Worm (Caenorhabditis elegans) whole organism, young adult: ENCODE results near the gene clec-29.

Experiments used
- B0336.3 ChIP-seq: fragments of 200-800 bp; sonication (Bioruptor generic); IDR thresholded peaks from 2 replicates; pipeline ENCODE4 v1.3.6; 2022; ENCODE audit warnings: missing genetic modification characterization, missing compliant biosample characterization
- F22D6.2 ChIP-seq: sonication (generic microtip); optimal IDR thresholded peaks from 2 replicates; lab custom pipeline; 2016; ENCODE audit warnings: mild to moderate bottlenecking, missing genetic modification characterization, missing compliant biosample characterization
- F23B12.7 ChIP-seq: sonication (generic microtip); optimal IDR thresholded peaks from 2 replicates; lab custom pipeline; 2017; ENCODE audit warnings: missing genetic modification characterization, mild to moderate bottlenecking, missing compliant biosample characterization, antibody characterized with exemption, moderate library complexity; ENCODE audit not compliant: insufficient read depth
- F55B11.4 ChIP-seq: sonication (generic microtip); optimal IDR thresholded peaks from 2 replicates; lab custom pipeline; 2016; ENCODE audit warnings: missing compliant biosample characterization, missing genetic modification characterization, borderline replicate concordance; ENCODE audit not compliant: insufficient read depth
- F57C9.4 ChIP-seq: sonication (generic microtip); optimal IDR thresholded peaks from 2 replicates; lab custom pipeline; 2017; ENCODE audit warnings: mild to moderate bottlenecking, missing genetic modification characterization, missing compliant biosample characterization
- T07F8.4 ChIP-seq: sonication (generic microtip); optimal IDR thresholded peaks from 2 replicates; lab custom pipeline; 2016; ENCODE audit warnings: mild to moderate bottlenecking, missing genetic modification characterization, moderate library complexity, missing compliant biosample characterization
- Y53G8AR.9 ChIP-seq: fragments of 200-800 bp; sonication (Bioruptor generic); conservative IDR thresholded peaks from 2 replicates; pipeline ENCODE4 v1.3.6; 2022; ENCODE audit warnings: missing genetic modification reagents, missing genetic modification characterization, missing compliant biosample characterization
- Y56A3A.18 ChIP-seq: fragments of 200-800 bp; sonication (Bioruptor generic); IDR thresholded peaks from 2 replicates; pipeline ENCODE4 v1.3.6; 2022; ENCODE audit warnings: missing genetic modification reagents, missing genetic modification characterization, missing compliant biosample characterization
- aptf-3 ChIP-seq: fragments of 200-800 bp; sonication (Bioruptor generic); IDR thresholded peaks from 2 replicates; pipeline ENCODE4 v1.3.6; 2022; ENCODE audit warnings: missing genetic modification characterization, missing compliant biosample characterization
- atf-7 ChIP-seq: sonication (generic microtip); optimal IDR thresholded peaks from 2 replicates; lab custom pipeline; 2017; ENCODE audit warnings: mild to moderate bottlenecking, missing genetic modification characterization, missing compliant biosample characterization
- attf-6 ChIP-seq: fragments of 200-800 bp; sonication (Bioruptor generic); IDR thresholded peaks from 2 replicates; pipeline ENCODE4 v1.3.6; 2022; ENCODE audit warnings: missing genetic modification reagents, missing genetic modification characterization, missing compliant biosample characterization
- bed-2 ChIP-seq: fragments of 200-800 bp; sonication (Bioruptor generic); IDR thresholded peaks from 2 replicates; pipeline ENCODE4 v1.3.6; 2022; ENCODE audit warnings: missing genetic modification reagents, missing genetic modification characterization, missing compliant biosample characterization
- ceh-58 ChIP-seq: fragments of 200-800 bp; sonication (Bioruptor generic); IDR thresholded peaks from 2 replicates; pipeline ENCODE4 v1.3.6; 2022; ENCODE audit warnings: missing genetic modification characterization, missing compliant biosample characterization
- dox-1 ChIP-seq: fragments of 200-800 bp; sonication (Bioruptor generic); IDR thresholded peaks from 2 replicates; pipeline ENCODE4 v1.3.6; 2022; ENCODE audit warnings: missing genetic modification reagents, missing genetic modification characterization, missing compliant biosample characterization
- dpff-1 ChIP-seq: sonication (generic microtip); optimal IDR thresholded peaks from 2 replicates; lab custom pipeline; 2017; ENCODE audit warnings: mild to moderate bottlenecking, missing genetic modification characterization, missing compliant biosample characterization
- egl-18 ChIP-seq: fragments of 200-800 bp; sonication (Bioruptor generic); IDR thresholded peaks from 2 replicates; pipeline ENCODE4 v1.3.6; 2022; ENCODE audit warnings: missing genetic modification reagents, missing genetic modification characterization, missing compliant biosample characterization
- egl-44 ChIP-seq: fragments of 200-800 bp; sonication (Bioruptor generic); IDR thresholded peaks from 2 replicates; pipeline ENCODE4 v1.3.6; 2022; ENCODE audit warnings: missing genetic modification reagents, missing genetic modification characterization, missing compliant biosample characterization
- hlh-12 ChIP-seq: sonication (generic microtip); optimal IDR thresholded peaks from 2 replicates; lab custom pipeline; 2016; ENCODE audit warnings: missing genetic modification characterization, missing compliant biosample characterization
- hlh-26 ChIP-seq: fragments of 200-800 bp; sonication (Bioruptor generic); conservative IDR thresholded peaks from 2 replicates; pipeline ENCODE4 v1.3.6; 2022; ENCODE audit warnings: missing genetic modification reagents, missing genetic modification characterization, missing compliant biosample characterization
- let-526 ChIP-seq: fragments of 200-800 bp; sonication (Bioruptor generic); IDR thresholded peaks from 2 replicates; pipeline ENCODE4 v1.3.6; 2022; ENCODE audit warnings: missing genetic modification reagents, missing genetic modification characterization, missing compliant biosample characterization
- lin-35 ChIP-seq, 3 experiments: fragments of 150-350 bp in 2 of 3; sonication (generic microtip) in 1 of 3; optimal IDR thresholded peaks; 2 replicates each; lab custom pipeline; 2014 to 2018; ENCODE audit warnings: missing biosample characterization in 3 of 3, missing genetic modification characterization in 3 of 3, missing genetic modification reagents in 3 of 3
- lin-40 ChIP-seq: sonication (generic microtip); optimal IDR thresholded peaks from 2 replicates; lab custom pipeline; 2016; ENCODE audit warnings: missing genetic modification characterization, mild to moderate bottlenecking, missing compliant biosample characterization, missing genotype, missing genetic modification reagents
- madf-10 ChIP-seq: sonication (generic microtip); optimal IDR thresholded peaks from 2 replicates; lab custom pipeline; 2016; ENCODE audit warnings: mild to moderate bottlenecking, missing genetic modification characterization, missing compliant biosample characterization
- mel-28 ChIP-seq: sonication (generic microtip); optimal IDR thresholded peaks from 2 replicates; lab custom pipeline; 2016; ENCODE audit warnings: borderline replicate concordance, mild to moderate bottlenecking, missing genetic modification characterization, missing compliant biosample characterization
- mes-4 ChIP-seq: sonication (generic microtip); optimal IDR thresholded peaks from 2 replicates; lab custom pipeline; 2016; ENCODE audit warnings: missing genotype, missing genetic modification characterization, missing compliant biosample characterization
- nfya-2 ChIP-seq: fragments of 200-800 bp; sonication (Bioruptor generic); IDR thresholded peaks from 2 replicates; pipeline ENCODE4 v1.3.6; 2022; ENCODE audit warnings: missing genetic modification reagents, missing genetic modification characterization, missing compliant biosample characterization
- nhr-27 ChIP-seq: fragments of 200-800 bp; sonication (Bioruptor generic); optimal IDR thresholded peaks from 2 replicates; lab custom pipeline; 2018; ENCODE audit warnings: mild to moderate bottlenecking, missing genetic modification characterization, moderate library complexity, missing compliant biosample characterization
- nhr-90 ChIP-seq: sonication (generic microtip); optimal IDR thresholded peaks from 2 replicates; lab custom pipeline; 2016; ENCODE audit warnings: missing genotype, mild to moderate bottlenecking, missing genetic modification characterization, missing compliant biosample characterization
- sdz-38 ChIP-seq: sonication (generic microtip); optimal IDR thresholded peaks from 2 replicates; lab custom pipeline; 2016; ENCODE audit warnings: missing genotype, missing genetic modification characterization, missing compliant biosample characterization
- snpc-1.1 ChIP-seq: sonication (generic microtip); optimal IDR thresholded peaks from 2 replicates; lab custom pipeline; 2017; ENCODE audit warnings: missing genetic modification characterization, mild to moderate bottlenecking, missing compliant biosample characterization, antibody characterized with exemption, moderate library complexity, missing genotype, missing genetic modification reagents; ENCODE audit not compliant: insufficient read depth
- snpc-1.3 ChIP-seq: sonication (generic microtip); optimal IDR thresholded peaks from 2 replicates; lab custom pipeline; 2017; ENCODE audit warnings: missing genetic modification characterization, mild to moderate bottlenecking, missing compliant biosample characterization, antibody characterized with exemption, moderate library complexity, missing genotype, missing genetic modification reagents; ENCODE audit not compliant: insufficient read depth
- snpc-4 ChIP-seq, 5 experiments: fragments of 150-350 bp in 1 of 5; sonication (generic microtip) in 4 of 5; optimal IDR thresholded peaks; 2 replicates each; lab custom pipeline; 2014 to 2018; ENCODE audit warnings: missing genetic modification characterization in 5 of 5, missing biosample characterization in 3 of 5, antibody characterized with exemption in 2 of 5, mild to moderate bottlenecking in 2 of 5, missing compliant biosample characterization in 2 of 5, missing genotype in 2 of 5, moderate library complexity in 2 of 5, missing genetic modification reagents in 1 of 5
- unc-130 ChIP-seq: sonication (generic microtip); optimal IDR thresholded peaks from 2 replicates; lab custom pipeline; 2016; ENCODE audit warnings: missing genetic modification reagents, missing genetic modification characterization, missing compliant biosample characterization
- xnd-1 ChIP-seq: sonication (generic microtip); optimal IDR thresholded peaks from 2 replicates; lab custom pipeline; 2016; ENCODE audit warnings: missing genotype, missing genetic modification reagents, missing genetic modification characterization, missing compliant biosample characterization
- zfh-2 ChIP-seq: fragments of 200-800 bp; sonication (Bioruptor generic); conservative IDR thresholded peaks from 2 replicates; pipeline ENCODE4 v1.3.6; 2022; ENCODE audit warnings: missing genetic modification reagents, missing genetic modification characterization, missing compliant biosample characterization
- zim-3 ChIP-seq: sonication (generic microtip); optimal IDR thresholded peaks from 2 replicates; lab custom pipeline; 2017; ENCODE audit warnings: mild to moderate bottlenecking, missing genetic modification characterization, moderate library complexity, missing compliant biosample characterization
- ztf-18 ChIP-seq: sonication (generic microtip); optimal IDR thresholded peaks from 2 replicates; lab custom pipeline; 2016; ENCODE audit warnings: missing genotype, mild to moderate bottlenecking, missing genetic modification characterization, missing compliant biosample characterization
- ztf-25 ChIP-seq: fragments of 200-800 bp; sonication (Bioruptor generic); IDR thresholded peaks from 2 replicates; pipeline ENCODE4 v1.3.6; 2022; ENCODE audit warnings: missing genetic modification reagents, missing genetic modification characterization, missing compliant biosample characterization
- ztf-6 ChIP-seq: fragments of 200-800 bp; sonication (Bioruptor generic); IDR thresholded peaks from 2 replicates; pipeline ENCODE4 v1.3.6; 2022; ENCODE audit warnings: missing genetic modification reagents, missing genetic modification characterization, missing compliant biosample characterization

clec-29 gene

ce11 chrV:16759937-16760336 lies 20.9 kb upstream of the clec-29 start:
- TF ChIP-seq zfh-2, result peak; percentile 67; the same call in 1 of the 2 replicates
- no peak for TF ChIP-seq egl-44
- TF ChIP-seq, all 124 proteins: peak for 1

- TF ChIP-seq lin-35 (GFP tag; optimal IDR thresholded peaks at IDR 0.05; lab: Kevin White, UChicago) (no peak), unc-130 (GFP tag; lab: Kevin White, UChicago) (no peak), ztf-18 (tag; lab: Kevin White, UChicago) (no peak), T07F8.4 (tag; lab: Kevin White, UChicago) (no peak), lin-40 (tag; lab: Kevin White, UChicago) (no peak), zfh-2 (no peak)
Observed at ce11 chrV:16756166-16756565, 17.2 kb upstream of the clec-29 start.

- 0 out of 2 replicates have a peak, but pooled peaks have one; percentile 14 for TF ChIP-seq zfh-2
- TF ChIP-seq ztf-25 (GFP tag; lab: Robert Waterston, UW), result no peak
Observed at ce11 chrV:16752089-16753030, 13.4 kb upstream of the clec-29 start.

ce11 chrV:16749473-16749872 lies 10.5 kb upstream of the clec-29 start:
- TF ChIP-seq B0336.3 (GFP tag; lab: Robert Waterston, UW), result no peak
- no peak for TF ChIP-seq F57C9.4 (tag; lab: Kevin White, UChicago)
- TF ChIP-seq bed-2 (GFP tag; lab: Robert Waterston, UW), result no peak
- no peak for TF ChIP-seq ztf-6 (GFP tag; lab: Robert Waterston, UW)
- no peak for TF ChIP-seq egl-18
- TF ChIP-seq Y56A3A.18 (GFP tag; lab: Robert Waterston, UW), result no peak
- no peak for TF ChIP-seq dpff-1 (tag; lab: Kevin White, UChicago)
- TF ChIP-seq hlh-12 (tag; lab: Kevin White, UChicago), result no peak
- TF ChIP-seq attf-6, result no peak
- no peak for TF ChIP-seq let-526 (GFP tag; lab: Robert Waterston, UW)
- TF ChIP-seq atf-7, result no peak
- no peak for TF ChIP-seq snpc-4 (GFP tag; optimal IDR thresholded peaks at IDR 0.05; lab: Kevin White, UChicago)
- no peak for TF ChIP-seq snpc-4 (tag; optimal IDR thresholded peaks at IDR 0.05; lab: Kevin White, UChicago)
- no peak for TF ChIP-seq madf-10
- TF ChIP-seq Y53G8AR.9 (GFP tag; lab: Robert Waterston, UW), result no peak
- no peak for TF ChIP-seq F23B12.7 (tag; lab: Kevin White, UChicago)
- TF ChIP-seq snpc-1.1, result no peak
- TF ChIP-seq F55B11.4 (tag; lab: Kevin White, UChicago), result no peak
- TF ChIP-seq sdz-38 (tag; lab: Kevin White, UChicago), result no peak
- no peak for TF ChIP-seq F22D6.2 (tag; lab: Kevin White, UChicago)
- no peak for TF ChIP-seq lin-35 (GFP tag; optimal IDR thresholded peaks at IDR 0.05; lab: Kevin White, UChicago)

ce11 chrV:16747031-16747672 lies 8.2 kb upstream of the clec-29 start, which contains the start of gene dkf-2:
TSS of gene dkf-2 (plus strand) at chrV:16747622.
- 0 out of 2 replicates have a peak, but pooled peaks have one; percentile 16 for TF ChIP-seq dox-1 (GFP tag; lab: Robert Waterston, UW)
- TF ChIP-seq nfya-2 (GFP tag; lab: Robert Waterston, UW), result no peak
- no peak for TF ChIP-seq mes-4 (tag; lab: Kevin White, UChicago)
- no peak for TF ChIP-seq nhr-27 (tag; lab: Kevin White, UChicago)
- no peak for TF ChIP-seq hlh-26 (GFP tag; lab: Robert Waterston, UW)
- TF ChIP-seq snpc-1.3 (tag; lab: Kevin White, UChicago), result no peak
- no peak for TF ChIP-seq madf-10
- TF ChIP-seq ztf-6 (GFP tag; lab: Robert Waterston, UW), result no peak
- TF ChIP-seq aptf-3 (GFP tag; lab: Robert Waterston, UW), result no peak
- TF ChIP-seq xnd-1 (tag; lab: Kevin White, UChicago), result peak; percentile 97
- TF ChIP-seq nhr-90 (tag; lab: Kevin White, UChicago), result no peak
- TF ChIP-seq mel-28 (tag; lab: Kevin White, UChicago), result no peak
- no peak for TF ChIP-seq ceh-58 (GFP tag; lab: Robert Waterston, UW)
- no peak for TF ChIP-seq zim-3 (tag; lab: Kevin White, UChicago)
